Fruit fly (Drosophila melanogaster) whole organism, prepupa: ENCODE measurements around the gene HIP-R.

Source experiments
- Blimp-1 ChIP-seq: fragments of 200-800 bp; sonication (Bioruptor generic); optimal IDR thresholded peaks from 3 replicates; lab custom pipeline; 2017; ENCODE audit warnings: missing biosample characterization, missing genetic modification characterization, mild to moderate bottlenecking, moderate library complexity, missing genetic modification reagents
- CG11294 ChIP-seq: fragments of 200-800 bp; sonication (Bioruptor generic); IDR thresholded peaks from 2 replicates; pipeline ENCODE4 v1.3.6; 2022; ENCODE audit warnings: missing biosample characterization, missing genetic modification characterization
- CG11762 ChIP-seq: fragments of 200-800 bp; sonication (Bioruptor generic); optimal IDR thresholded peaks from 3 replicates; lab custom pipeline; 2016; ENCODE audit warnings: missing biosample characterization, missing genetic modification characterization; ENCODE audit not compliant: insufficient read depth
- CG11902 ChIP-seq: fragments of 200-800 bp; sonication (Bioruptor generic); optimal IDR thresholded peaks from 3 replicates; lab custom pipeline; 2016; ENCODE audit warnings: missing biosample characterization, missing genetic modification characterization
- CG15336 ChIP-seq: fragments of 200-800 bp; sonication (Bioruptor generic); IDR thresholded peaks from 2 replicates; pipeline ENCODE4 v1.3.6; 2022; ENCODE audit warnings: missing biosample characterization, missing genetic modification characterization
- CG1621 ChIP-seq: fragments of 200-800 bp; sonication (Bioruptor generic); optimal IDR thresholded peaks from 3 replicates; lab custom pipeline; 2018; ENCODE audit warnings: missing biosample characterization, mild to moderate bottlenecking, missing genetic modification characterization
- CG16779 ChIP-seq: fragments of 200-800 bp; sonication (Bioruptor generic); optimal IDR thresholded peaks from 3 replicates; lab custom pipeline; 2017; ENCODE audit warnings: missing biosample characterization, mild to moderate bottlenecking, missing genetic modification characterization
- CG3032 ChIP-seq: fragments of 200-800 bp; optimal IDR thresholded peaks from 2 replicates; lab custom pipeline; 2019; ENCODE audit warnings: missing biosample characterization, mild to moderate bottlenecking, missing genetic modification characterization, moderate library complexity
- CG31627 ChIP-seq: fragments of 200-800 bp; sonication (Bioruptor generic); optimal IDR thresholded peaks from 3 replicates; lab custom pipeline; 2016; ENCODE audit warnings: missing biosample characterization, missing genetic modification characterization
- CG32006 ChIP-seq: fragments of 200-800 bp; sonication (Bioruptor generic); optimal IDR thresholded peaks from 3 replicates; lab custom pipeline; 2017; ENCODE audit warnings: missing biosample characterization, mild to moderate bottlenecking, missing genetic modification characterization
- CG34406 ChIP-seq: fragments of 200-800 bp; sonication (Bioruptor generic); optimal IDR thresholded peaks from 3 replicates; lab custom pipeline; 2016; ENCODE audit warnings: missing biosample characterization, missing genetic modification characterization
- CG3919 ChIP-seq: fragments of 200-800 bp; sonication (Bioruptor generic); optimal IDR thresholded peaks from 3 replicates; lab custom pipeline; 2016; ENCODE audit warnings: missing biosample characterization, missing genetic modification characterization
- CG4318 ChIP-seq: fragments of 200-800 bp; sonication (Bioruptor generic); optimal IDR thresholded peaks from 3 replicates; lab custom pipeline; 2017; ENCODE audit warnings: missing biosample characterization, mild to moderate bottlenecking, missing genetic modification characterization
- CG6276 ChIP-seq: fragments of 200-800 bp; sonication (Bioruptor generic); optimal IDR thresholded peaks from 2 replicates; lab custom pipeline; 2017; ENCODE audit warnings: missing biosample characterization, mild to moderate bottlenecking, missing genetic modification characterization
- CG6792 ChIP-seq: fragments of 200-800 bp; sonication (Bioruptor generic); optimal IDR thresholded peaks from 3 replicates; lab custom pipeline; 2016; ENCODE audit warnings: missing biosample characterization, missing genetic modification characterization
- CG6808 ChIP-seq: fragments of 200-800 bp; sonication (Bioruptor generic); optimal IDR thresholded peaks from 3 replicates; lab custom pipeline; 2017; ENCODE audit warnings: missing biosample characterization, missing genetic modification characterization, mild to moderate bottlenecking, moderate library complexity, missing genetic modification reagents
- CG6854 ChIP-seq: fragments of 200-800 bp; sonication (Bioruptor generic); optimal IDR thresholded peaks from 2 replicates; lab custom pipeline; 2017; ENCODE audit warnings: missing biosample characterization, mild to moderate bottlenecking, missing genetic modification characterization
- CG7368 ChIP-seq: fragments of 200-800 bp; sonication (Bioruptor generic); optimal IDR thresholded peaks from 3 replicates; lab custom pipeline; 2016; ENCODE audit warnings: missing biosample characterization, missing genetic modification characterization
- CG8119 ChIP-seq: fragments of 200-800 bp; sonication (Bioruptor generic); IDR thresholded peaks from 3 replicates; pipeline ENCODE4 v1.3.6; 2022; ENCODE audit warnings: missing biosample characterization, missing genetic modification characterization
- CG8319 ChIP-seq: fragments of 200-800 bp; sonication (Bioruptor generic); optimal IDR thresholded peaks from 3 replicates; lab custom pipeline; 2016; ENCODE audit warnings: missing biosample characterization, missing genetic modification characterization
- CG8632 ChIP-seq: fragments of 200-800 bp; sonication (Bioruptor generic); optimal IDR thresholded peaks from 3 replicates; lab custom pipeline; 2016; ENCODE audit warnings: missing biosample characterization, missing genetic modification characterization
- Eip75B ChIP-seq: fragments of 200-800 bp; sonication (Bioruptor generic); optimal IDR thresholded peaks from 3 replicates; lab custom pipeline; 2016; ENCODE audit warnings: missing biosample characterization, missing genetic modification characterization
- Eip93F ChIP-seq: fragments of 200-800 bp; sonication (Bioruptor generic); optimal IDR thresholded peaks from 2 replicates; lab custom pipeline; 2016; ENCODE audit warnings: missing biosample characterization, mild to moderate bottlenecking, missing genetic modification characterization
- Ets21C ChIP-seq: fragments of 200-800 bp; sonication (Bioruptor generic); optimal IDR thresholded peaks from 3 replicates; lab custom pipeline; 2016; ENCODE audit warnings: missing biosample characterization, missing genetic modification characterization
- Ets96B ChIP-seq: fragments of 200-800 bp; optimal IDR thresholded peaks from 2 replicates; lab custom pipeline; 2019; ENCODE audit warnings: missing biosample characterization, mild to moderate bottlenecking, missing genetic modification characterization, moderate library complexity
- Gug ChIP-seq: fragments of 200-800 bp; sonication (Bioruptor generic); IDR thresholded peaks from 2 replicates; pipeline ENCODE4 v1.3.6; 2022; ENCODE audit warnings: missing biosample characterization, missing genetic modification characterization
- Hr38 ChIP-seq: sonication (Bioruptor generic); optimal IDR thresholded peaks from 2 replicates; lab custom pipeline; 2016; ENCODE audit warnings: missing biosample characterization, missing genetic modification characterization
- Hr4 ChIP-seq: fragments of 200-800 bp; sonication (Bioruptor generic); optimal IDR thresholded peaks from 3 replicates; lab custom pipeline; 2016; ENCODE audit warnings: missing biosample characterization, missing genetic modification characterization
- Lpt ChIP-seq: fragments of 200-800 bp; sonication (Bioruptor generic); optimal IDR thresholded peaks from 3 replicates; lab custom pipeline; 2016; ENCODE audit warnings: missing biosample characterization, missing genetic modification characterization
- Met ChIP-seq: fragments of 200-800 bp; sonication (Bioruptor generic); optimal IDR thresholded peaks from 3 replicates; lab custom pipeline; 2016; ENCODE audit warnings: missing biosample characterization, missing genetic modification characterization
- Smox ChIP-seq: fragments of 200-800 bp; sonication (Bioruptor generic); optimal IDR thresholded peaks from 3 replicates; lab custom pipeline; 2016; ENCODE audit warnings: missing biosample characterization, missing genetic modification characterization
- Sox102F ChIP-seq: fragments of 200-800 bp; sonication (Bioruptor generic); optimal IDR thresholded peaks from 2 replicates; lab custom pipeline; 2016; ENCODE audit warnings: missing biosample characterization, mild to moderate bottlenecking, missing genetic modification characterization
- Sox14 ChIP-seq: fragments of 200-800 bp; sonication (Bioruptor generic); optimal IDR thresholded peaks from 3 replicates; lab custom pipeline; 2016; ENCODE audit warnings: missing biosample characterization, missing genetic modification characterization
- Sox15 ChIP-seq: fragments of 200-800 bp; sonication (Bioruptor generic); optimal IDR thresholded peaks from 3 replicates; lab custom pipeline; 2016; ENCODE audit warnings: missing biosample characterization, missing genetic modification characterization
- achi ChIP-seq: fragments of 200-800 bp; sonication (Bioruptor generic); optimal IDR thresholded peaks from 3 replicates; lab custom pipeline; 2016; ENCODE audit warnings: missing biosample characterization, missing genetic modification characterization
- acj6 ChIP-seq: fragments of 200-800 bp; sonication (Bioruptor generic); optimal IDR thresholded peaks from 3 replicates; lab custom pipeline; 2016; ENCODE audit warnings: missing biosample characterization, missing genetic modification characterization
- cyc ChIP-seq: fragments of 200-800 bp; sonication (Bioruptor generic); optimal IDR thresholded peaks from 3 replicates; lab custom pipeline; 2016; ENCODE audit warnings: missing biosample characterization, missing genetic modification characterization
- dsx ChIP-seq: fragments of 200-800 bp; optimal IDR thresholded peaks from 3 replicates; lab custom pipeline; 2019; ENCODE audit warnings: missing biosample characterization, mild to moderate bottlenecking, missing genetic modification characterization, moderate library complexity; ENCODE audit not compliant: poor library complexity, severe bottlenecking
- esn ChIP-seq: fragments of 200-800 bp; sonication (Bioruptor generic); optimal IDR thresholded peaks from 2 replicates; lab custom pipeline; 2016; ENCODE audit warnings: missing biosample characterization, mild to moderate bottlenecking, missing genetic modification characterization, moderate library complexity
- fd59A ChIP-seq: fragments of 200-800 bp; sonication (Bioruptor generic); optimal IDR thresholded peaks from 2 replicates; lab custom pipeline; 2017; ENCODE audit warnings: missing biosample characterization, mild to moderate bottlenecking, missing genetic modification characterization, missing genetic modification reagents
- fkh ChIP-seq: fragments of 200-800 bp; sonication (Bioruptor generic); optimal IDR thresholded peaks from 3 replicates; lab custom pipeline; 2017; ENCODE audit warnings: missing biosample characterization, mild to moderate bottlenecking, missing genetic modification characterization, moderate library complexity
- lz ChIP-seq: fragments of 200-800 bp; sonication (Bioruptor generic); optimal IDR thresholded peaks from 3 replicates; lab custom pipeline; 2016; ENCODE audit warnings: missing biosample characterization, missing genetic modification characterization
- pdm3 ChIP-seq: fragments of 200-800 bp; sonication (Bioruptor generic); optimal IDR thresholded peaks from 3 replicates; lab custom pipeline; 2016; ENCODE audit warnings: missing biosample characterization, missing genetic modification characterization
- spab ChIP-seq: fragments of 200-800 bp; sonication (Bioruptor generic); optimal IDR thresholded peaks from 2 replicates; lab custom pipeline; 2017; ENCODE audit warnings: missing biosample characterization, mild to moderate bottlenecking, missing genetic modification characterization, missing genetic modification reagents
- svp ChIP-seq: fragments of 200-800 bp; sonication (Bioruptor generic); peaks from one replicate; lab custom pipeline; 2016; ENCODE audit warnings: missing biosample characterization, missing genetic modification characterization
- topi ChIP-seq: fragments of 200-800 bp; sonication (Bioruptor generic); optimal IDR thresholded peaks from 3 replicates; lab custom pipeline; 2016; ENCODE audit warnings: missing biosample characterization, missing genetic modification characterization
- vri ChIP-seq: fragments of 200-800 bp; sonication (Bioruptor generic); optimal IDR thresholded peaks from 3 replicates; lab custom pipeline; 2016; ENCODE audit warnings: missing biosample characterization, mild to moderate bottlenecking, missing genetic modification characterization

HIP-R gene

DNA sequence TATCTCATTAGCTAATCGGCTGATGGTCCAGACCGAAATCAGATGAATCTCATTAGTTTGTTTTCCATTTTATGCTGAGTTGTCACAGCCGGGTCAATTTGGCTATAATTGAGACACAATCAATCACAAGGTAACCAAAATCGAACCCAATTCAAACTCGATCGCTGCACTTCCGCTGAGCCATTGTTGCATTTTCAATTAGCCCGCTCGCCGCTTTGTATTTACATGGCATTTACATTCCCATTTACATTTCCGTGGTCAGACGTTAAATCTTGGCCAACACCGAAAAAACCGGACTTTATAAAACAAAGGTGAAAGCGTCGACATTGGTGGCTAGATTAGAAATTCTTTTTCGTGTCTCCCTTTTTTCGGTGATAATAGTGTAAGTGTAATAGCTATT is 35.3 kb downstream of the HIP-R start:
- TF ChIP-seq svp (GFP tag; lab: Kevin White, UChicago) = no peak
- no peak for TF ChIP-seq acj6 (GFP tag; lab: Kevin White, UChicago)
- no peak for TF ChIP-seq CG1621
- no peak for TF ChIP-seq CG15336
- TF ChIP-seq CG6808 (GFP tag; lab: Kevin White, UChicago) = no peak
- no peak for TF ChIP-seq Met
- no peak for TF ChIP-seq spab
- TF ChIP-seq CG16779 (tag; lab: Kevin White, UChicago) = no peak
- TF ChIP-seq CG11294 (GFP tag; lab: Robert Waterston, UW) = no peak
- no peak for TF ChIP-seq CG6792 (GFP tag; lab: Kevin White, UChicago)
- no peak for TF ChIP-seq Blimp-1 (GFP tag; lab: Kevin White, UChicago)
- TF ChIP-seq Sox102F (GFP tag; lab: Kevin White, UChicago) = no peak
- TF ChIP-seq fkh (GFP tag; lab: Kevin White, UChicago) = no peak
- no peak for TF ChIP-seq CG11902 (GFP tag; lab: Kevin White, UChicago)
- no peak for TF ChIP-seq CG11762
- no peak for TF ChIP-seq Hr4
- no peak for TF ChIP-seq Gug (GFP tag; lab: Robert Waterston, UW)

DNA sequence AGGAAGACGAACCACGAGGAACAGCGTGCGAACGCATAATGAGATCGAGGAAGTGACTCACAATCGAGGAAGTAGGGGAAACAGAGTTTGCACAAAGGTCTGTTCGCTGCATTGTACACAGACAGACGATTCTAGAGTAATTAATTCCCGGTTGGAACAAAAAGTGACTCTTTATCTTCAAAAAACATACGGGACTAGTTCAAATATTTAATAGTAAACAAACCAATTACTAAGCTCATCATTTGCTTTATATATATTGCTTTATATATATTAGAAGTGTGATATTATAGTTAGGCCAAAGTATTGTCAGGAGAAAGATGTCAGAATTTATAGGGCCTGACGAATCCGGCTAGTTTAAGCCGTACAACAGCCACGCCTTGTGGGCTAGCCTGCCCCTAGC is 38.1 kb downstream of the HIP-R start, which contains the start of gene CG2901:
Gene CG2901 (plus strand): TSS at position 301 of the 400 bp plus-strand sequence.
- TF ChIP-seq topi (GFP tag; lab: Kevin White, UChicago) (no peak), CG8632 (no peak), CG8119 (no peak), Eip93F (GFP tag; lab: Kevin White, UChicago) (no peak), Blimp-1 (GFP tag; lab: Kevin White, UChicago) (no peak), achi (GFP tag; lab: Kevin White, UChicago) (no peak)

DNA sequence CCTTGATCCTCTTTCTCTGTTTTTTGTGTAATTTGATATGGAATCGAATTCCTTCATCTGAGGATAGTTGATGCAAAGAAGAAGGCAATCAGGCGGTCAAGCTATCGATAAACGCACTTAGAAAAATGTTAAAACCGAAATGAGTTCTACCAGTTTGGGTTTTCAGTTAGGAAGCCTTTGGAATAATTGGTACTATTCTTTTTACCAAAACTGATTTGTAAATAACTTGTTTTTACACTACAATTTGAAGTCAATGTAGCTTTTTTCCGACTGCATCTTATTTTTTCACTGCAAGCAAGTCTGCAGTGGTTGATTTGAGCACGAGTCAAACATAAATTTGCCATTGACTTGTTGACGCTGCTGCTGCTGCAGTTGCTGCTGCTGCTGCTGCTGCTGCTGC is 42.0 kb downstream of the HIP-R start:
- peak; percentile 26 for TF ChIP-seq CG31627 (GFP tag; lab: Kevin White, UChicago)
- TF ChIP-seq Smox (GFP tag; lab: Kevin White, UChicago) = peak; percentile 33
- peak; percentile 8 for TF ChIP-seq lz
- peak; percentile 35 for TF ChIP-seq esn (GFP tag; lab: Kevin White, UChicago)
- TF ChIP-seq pdm3 (GFP tag; lab: Kevin White, UChicago) = peak; percentile 48
- peak; percentile 9 for TF ChIP-seq Ets21C (GFP tag; lab: Kevin White, UChicago)
- no peak for TF ChIP-seq Eip75B (GFP tag; lab: Kevin White, UChicago)
- TF ChIP-seq Sox14 (GFP tag; lab: Kevin White, UChicago) = peak; percentile 24
- TF ChIP-seq CG16779 (tag; lab: Kevin White, UChicago) = no peak
- TF ChIP-seq CG6276 (GFP tag; lab: Kevin White, UChicago) = peak; percentile 14
- TF ChIP-seq dsx (GFP tag; lab: Kevin White, UChicago) = no peak
- no peak for TF ChIP-seq acj6 (GFP tag; lab: Kevin White, UChicago)
- no peak for TF ChIP-seq CG8319 (GFP tag; lab: Kevin White, UChicago)
- no peak for TF ChIP-seq Ets96B (tag; lab: Kevin White, UChicago)
- TF ChIP-seq achi (GFP tag; lab: Kevin White, UChicago) = peak; percentile 36
- no peak for TF ChIP-seq Sox15 (GFP tag; lab: Kevin White, UChicago)
- TF ChIP-seq CG15336 = peak; percentile 66
- no peak for TF ChIP-seq Hr38
- TF ChIP-seq Met = peak; percentile 38
- peak; percentile 4 for TF ChIP-seq CG3032 (tag; lab: Kevin White, UChicago)
- no peak for TF ChIP-seq CG7368 (GFP tag; lab: Kevin White, UChicago)
- TF ChIP-seq CG4318 = no peak
- TF ChIP-seq CG8632 = no peak
- no peak for TF ChIP-seq fkh (GFP tag; lab: Kevin White, UChicago)
- no peak for TF ChIP-seq CG1621
- TF ChIP-seq fd59A (GFP tag; lab: Kevin White, UChicago) = no peak
- TF ChIP-seq CG11762 = no peak
- TF ChIP-seq CG8119 = peak; percentile 63; the same call in 2 of the 3 replicates
- peak; percentile 31 for TF ChIP-seq Lpt (GFP tag; lab: Kevin White, UChicago)
- peak; percentile 18 for TF ChIP-seq cyc
- TF ChIP-seq vri (GFP tag; lab: Kevin White, UChicago) = peak; percentile 3
- TF ChIP-seq CG3919 (GFP tag; lab: Kevin White, UChicago) = peak; percentile 45
- TF ChIP-seq Sox102F (GFP tag; lab: Kevin White, UChicago) = peak; percentile 39
- peak; percentile 75 for TF ChIP-seq svp (GFP tag; lab: Kevin White, UChicago)
- no peak for TF ChIP-seq CG11294 (GFP tag; lab: Robert Waterston, UW)
- no peak for TF ChIP-seq CG6854 (GFP tag; lab: Kevin White, UChicago)
- no peak for TF ChIP-seq CG34406 (GFP tag; lab: Kevin White, UChicago)
- peak; percentile 59 for TF ChIP-seq CG32006 (GFP tag; lab: Kevin White, UChicago)
